Worm (Caenorhabditis elegans) whole organism, midembryonic: ENCODE data around the gene mig-2.

ENCODE experiments used
- T22C8.4 ChIP-seq: fragments of 200-800 bp; sonication (Bioruptor generic); IDR thresholded peaks from 2 replicates; pipeline ENCODE4 v1.3.6; 2022; ENCODE audit warnings: missing genetic modification characterization, missing compliant biosample characterization
- cog-1 ChIP-seq: sonication (generic microtip); optimal IDR thresholded peaks from 2 replicates; lab custom pipeline; 2016; ENCODE audit warnings: missing genetic modification characterization, missing compliant biosample characterization
- flt-1 ChIP-seq: fragments of 200-800 bp; sonication (Bioruptor generic); IDR thresholded peaks from 2 replicates; pipeline ENCODE4 v1.3.6; 2022; ENCODE audit warnings: missing genetic modification characterization, missing compliant biosample characterization
- med-1 ChIP-seq: sonication (generic microtip); optimal IDR thresholded peaks from 2 replicates; lab custom pipeline; 2017; ENCODE audit warnings: missing genetic modification characterization, mild to moderate bottlenecking, missing compliant biosample characterization, antibody characterized with exemption, missing genetic modification reagents; ENCODE audit not compliant: insufficient read depth

DNA sequence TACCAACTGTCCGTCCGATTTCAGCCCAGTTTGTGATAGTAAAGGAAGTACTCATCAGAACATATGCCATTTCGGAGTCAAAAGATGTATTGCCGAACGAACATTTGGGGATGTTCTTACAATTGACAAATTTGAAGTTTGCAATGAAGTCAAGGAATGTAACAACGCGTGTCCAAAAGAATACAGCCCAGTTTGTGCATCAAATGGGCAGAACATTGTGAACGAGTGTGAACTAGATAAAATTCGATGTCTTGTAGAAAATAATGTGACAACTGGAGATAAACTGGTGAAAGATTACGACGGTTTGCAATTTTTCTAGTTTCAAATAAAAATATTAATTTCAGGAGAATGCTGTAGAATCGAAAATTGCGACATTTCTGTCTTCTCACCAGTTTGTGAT is 40.6 kb upstream of the mig-2 start:
- TF ChIP-seq med-1: no peak
- TF ChIP-seq T22C8.4 (GFP tag; lab: Robert Waterston, UW): no peak
- no peak for TF ChIP-seq cog-1 (tag; lab: Kevin White, UChicago)
- TF ChIP-seq flt-1 (GFP tag; lab: Robert Waterston, UW): no peak
